Fruit fly (Drosophila melanogaster): ENCODE data around the gene Osi17.

Gene Osi17

dm6 chr3R:6353624-6354352 is 42.2 kb downstream of the Osi17 start (continued):
- TF ChIP-seq ss (GFP tag; optimal IDR thresholded peaks at IDR 0.05) = no peak
- TF ChIP-seq CG11294 (GFP tag; IDR thresholded peaks at IDR 0.05) = 0 out of 2 replicates have a peak, but pooled peaks have one; percentile 29
- no peak for TF ChIP-seq CG1621 (tag; optimal IDR thresholded peaks at IDR 0.05)
- TF ChIP-seq Eip78C (GFP tag) = peak; percentile 97
- TF ChIP-seq svp (GFP tag) = peak; percentile 93
- TF ChIP-seq fd59A (GFP tag; optimal IDR thresholded peaks at IDR 0.05) = peak; percentile 72
- peak; percentile 84 for TF ChIP-seq net (GFP tag; optimal IDR thresholded peaks at IDR 0.05)
- TF ChIP-seq CG11762 (GFP tag; optimal IDR thresholded peaks at IDR 0.05; ENCODE audit: insufficient read depth) = peak; percentile 71
- TF ChIP-seq CG3919 (GFP tag; optimal IDR thresholded peaks at IDR 0.05) = no peak
- peak; percentile 57 for TF ChIP-seq dac (GFP tag; optimal IDR thresholded peaks at IDR 0.05)
- TF ChIP-seq Ets96B (tag; optimal IDR thresholded peaks at IDR 0.05) = peak; percentile 75
- TF ChIP-seq CG9139 (GFP tag; optimal IDR thresholded peaks at IDR 0.05) = no peak
- no peak for TF ChIP-seq CG6276 (GFP tag; optimal IDR thresholded peaks at IDR 0.05)
- no peak for TF ChIP-seq CG7368 (GFP tag; optimal IDR thresholded peaks at IDR 0.05)
- peak; percentile 86 for TF ChIP-seq pdm3 (GFP tag; optimal IDR thresholded peaks at IDR 0.05)
- no peak for TF ChIP-seq Eip93F (GFP tag; optimal IDR thresholded peaks at IDR 0.05)
- TF ChIP-seq CG32006 (GFP tag; optimal IDR thresholded peaks at IDR 0.05) = peak; percentile 92
- no peak for TF ChIP-seq CG34406 (GFP tag; optimal IDR thresholded peaks at IDR 0.05)
- peak; percentile 84 for TF ChIP-seq Eip75B (GFP tag; optimal IDR thresholded peaks at IDR 0.05)
- peak; percentile 91 for TF ChIP-seq Hr4 (GFP tag; optimal IDR thresholded peaks at IDR 0.05)

DNA sequence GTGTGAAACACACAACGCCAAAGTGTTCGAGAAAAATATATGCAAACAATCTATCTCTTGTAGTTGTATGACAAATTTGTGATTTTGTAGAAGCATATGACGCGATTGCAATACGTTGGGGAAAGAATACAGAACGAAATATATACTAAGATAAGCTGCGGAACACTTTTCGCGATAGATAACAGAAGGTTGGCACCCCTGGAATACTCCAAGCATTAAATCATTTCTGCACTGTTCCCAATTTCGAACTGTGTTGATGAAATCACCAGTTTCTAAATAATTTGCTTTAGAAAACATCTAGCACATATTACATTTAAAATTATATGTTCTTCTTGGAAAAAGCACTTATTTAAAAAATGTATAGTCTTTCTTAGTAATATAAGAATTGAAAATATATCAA is 42.8 kb downstream of the Osi17 start:
- TF ChIP-seq Hr39 (GFP tag; optimal IDR thresholded peaks at IDR 0.05) (no peak), svp (GFP tag) (peak; percentile 90)

- no peak for TF ChIP-seq CG1621 (tag; optimal IDR thresholded peaks at IDR 0.05)
- peak; percentile 14; the same call in 1 of the 2 replicates for TF ChIP-seq CG11294 (GFP tag; IDR thresholded peaks at IDR 0.05)
- no peak for TF ChIP-seq CG3032 (tag; optimal IDR thresholded peaks at IDR 0.05)
- TF ChIP-seq OdsH (GFP tag; optimal IDR thresholded peaks at IDR 0.05) = no peak
- no peak for TF ChIP-seq vri (GFP tag; optimal IDR thresholded peaks at IDR 0.05)
- no peak for TF ChIP-seq CG6808 (GFP tag; optimal IDR thresholded peaks at IDR 0.05)
- peak; percentile 32 for TF ChIP-seq cyc (GFP tag; optimal IDR thresholded peaks at IDR 0.05)
- TF ChIP-seq fd85E (GFP tag; optimal IDR thresholded peaks at IDR 0.05) = no peak
- no peak for TF ChIP-seq CG10631 (GFP tag; optimal IDR thresholded peaks at IDR 0.05)
- TF ChIP-seq Sox14 (GFP tag; optimal IDR thresholded peaks at IDR 0.05) = no peak
- no peak for TF ChIP-seq CG16779 (tag; optimal IDR thresholded peaks at IDR 0.05)
- TF ChIP-seq CG4318 (GFP tag; optimal IDR thresholded peaks at IDR 0.05) = no peak
- TF ChIP-seq CG34406 (GFP tag; optimal IDR thresholded peaks at IDR 0.05) = no peak
- no peak for TF ChIP-seq salr (GFP tag; optimal IDR thresholded peaks at IDR 0.05)
- no peak for TF ChIP-seq dsx (GFP tag; optimal IDR thresholded peaks at IDR 0.05; ENCODE audit: poor library complexity, severe bottlenecking)
- no peak for TF ChIP-seq CG15336 (GFP tag; IDR thresholded peaks at IDR 0.05)
- TF ChIP-seq esn (GFP tag; optimal IDR thresholded peaks at IDR 0.05) = peak; percentile 32
- no peak for TF ChIP-seq Sox102F (GFP tag; optimal IDR thresholded peaks at IDR 0.05)
- no peak for TF ChIP-seq CG11902 (GFP tag; optimal IDR thresholded peaks at IDR 0.05)
- TF ChIP-seq CG31627 (GFP tag; optimal IDR thresholded peaks at IDR 0.05) = no peak
- no peak for TF ChIP-seq CG7368 (GFP tag; optimal IDR thresholded peaks at IDR 0.05)
- no peak for TF ChIP-seq pdm3 (GFP tag; optimal IDR thresholded peaks at IDR 0.05)
- no peak for TF ChIP-seq Sox15 (GFP tag; optimal IDR thresholded peaks at IDR 0.05)
- TF ChIP-seq svp (GFP tag) = no peak
- no peak for TF ChIP-seq spab (GFP tag; optimal IDR thresholded peaks at IDR 0.05)
- TF ChIP-seq CG32006 (GFP tag; optimal IDR thresholded peaks at IDR 0.05) = no peak
- peak; percentile 24 for TF ChIP-seq CG11762 (GFP tag; optimal IDR thresholded peaks at IDR 0.05; ENCODE audit: insufficient read depth)
- no peak for TF ChIP-seq Eip78C (GFP tag)
- no peak for TF ChIP-seq CG9139 (GFP tag; optimal IDR thresholded peaks at IDR 0.05)
- TF ChIP-seq lz (GFP tag; optimal IDR thresholded peaks at IDR 0.05) = peak; percentile 46
- TF ChIP-seq topi (GFP tag; optimal IDR thresholded peaks at IDR 0.05) = no peak
- no peak for TF ChIP-seq net (GFP tag; optimal IDR thresholded peaks at IDR 0.05)
- no peak for TF ChIP-seq fd59A (GFP tag; optimal IDR thresholded peaks at IDR 0.05)
- TF ChIP-seq fkh (GFP tag; optimal IDR thresholded peaks at IDR 0.05) = no peak
Measured at dm6 chr3R:6368100-6368499, 56.5 kb downstream of the Osi17 start, which contains the start of gene CG42724. Gene CG42724 (minus strand): TSS chr3R:6368288.

Data from whole organism, prepupa.